Worm (Caenorhabditis elegans): ENCODE measurements around the gene ttbk-2.2.
A peak's percentile ranks its signal among the peaks of the same experiment; 100 is the strongest.

DNA sequence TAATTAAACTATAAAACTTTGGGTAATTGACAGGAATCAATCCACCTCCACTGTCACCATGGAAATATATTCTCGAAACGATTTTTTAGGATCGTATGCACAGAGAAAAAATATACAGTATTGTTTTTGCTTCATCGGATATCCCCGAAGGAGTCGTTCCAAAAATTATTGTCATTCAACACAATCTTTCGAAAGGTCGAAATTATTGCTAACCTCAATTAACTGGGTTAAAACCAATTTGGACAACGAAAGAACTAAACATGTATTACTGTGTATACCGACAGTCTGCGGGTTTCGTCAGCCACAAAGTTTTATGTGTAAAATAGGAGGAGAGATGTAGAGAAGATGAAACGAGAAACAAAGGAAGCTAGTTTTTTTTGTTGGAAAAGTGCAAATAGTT is 3.5 kb downstream of the ttbk-2.2 start:
- TF ChIP-seq Y48G9A.11 (GFP tag; IDR thresholded peaks at IDR 0.05) (0 out of 2 replicates have a peak, but pooled peaks have one; percentile 16), lin-13 (GFP tag; optimal IDR thresholded peaks at IDR 0.05) (no peak), zag-1 (tag; optimal IDR thresholded peaks at IDR 0.05) (no peak), nhr-42 (GFP tag; IDR thresholded peaks at IDR 0.05) (no peak)

All from whole organism, L4 larva.